Fruit fly (Drosophila melanogaster): ENCODE data around the gene gnu.
A peak's percentile ranks its signal among the peaks of the same experiment; 100 is the strongest.

The gnu gene

DNA sequence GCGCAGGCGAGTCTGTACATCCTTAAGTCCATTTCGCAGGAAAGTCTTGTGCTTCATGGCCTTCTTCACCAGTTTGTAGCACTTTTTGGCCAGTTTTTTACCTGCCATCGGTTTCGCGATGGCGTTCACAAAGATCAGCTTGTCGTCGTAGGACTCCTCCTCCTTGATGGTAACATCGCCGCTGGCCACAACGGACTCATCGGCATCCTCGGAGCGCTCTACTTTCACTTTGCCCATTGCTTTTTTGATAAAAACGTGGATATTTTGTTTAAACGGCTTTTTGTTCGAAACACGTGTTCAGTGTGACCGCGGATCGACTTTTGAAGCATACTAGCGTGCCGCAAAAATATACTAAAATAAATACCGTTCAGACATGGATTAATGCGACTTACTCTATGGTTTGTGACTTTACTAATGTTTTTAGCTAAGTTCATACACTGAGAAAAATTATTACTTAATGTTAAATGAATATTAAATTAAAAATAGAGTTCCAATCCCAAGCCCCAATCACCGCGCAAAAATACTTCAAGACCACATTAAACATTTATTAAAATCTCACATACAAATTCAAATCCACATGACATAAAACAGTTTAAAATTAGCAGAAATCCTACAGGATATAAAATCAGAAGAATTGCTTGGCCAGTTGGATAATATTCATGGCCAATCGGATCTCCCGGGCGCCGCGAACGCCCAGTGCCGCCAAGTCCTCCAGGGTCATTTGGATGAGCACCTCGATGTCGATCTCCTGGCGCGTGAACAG, 1.1 kb downstream of the gnu start, which contains the start of gene NHP2 (continued):
- peak; percentile 40 for TF ChIP-seq shn (GFP tag; optimal IDR thresholded peaks at IDR 0.05)
- no peak for TF ChIP-seq luna (GFP tag; optimal IDR thresholded peaks at IDR 0.05)
- peak; percentile 88 for TF ChIP-seq CG12391 (tag; optimal IDR thresholded peaks at IDR 0.05)
- peak; percentile 76 for TF ChIP-seq MTF-1 (GFP tag; optimal IDR thresholded peaks at IDR 0.05; ENCODE audit: borderline replicate concordance)
- peak; percentile 66 for TF ChIP-seq gsb (GFP tag; IDR thresholded peaks at IDR 0.05)
- peak; percentile 19 for TF ChIP-seq CG3065 (GFP tag; optimal IDR thresholded peaks at IDR 0.05)
- peak; percentile 51 for TF ChIP-seq CG6654 (GFP tag; optimal IDR thresholded peaks at IDR 0.05)
- peak; percentile 84 for TF ChIP-seq slbo (GFP tag; IDR thresholded peaks at IDR 0.05)
- no peak for TF ChIP-seq Hey (tag; optimal IDR thresholded peaks at IDR 0.05)
- peak; percentile 78 for TF ChIP-seq row (GFP tag; IDR thresholded peaks at IDR 0.05)
- TF ChIP-seq chn (GFP tag; optimal IDR thresholded peaks at IDR 0.05) = peak; percentile 73
- TF ChIP-seq CG2202 (tag; optimal IDR thresholded peaks at IDR 0.05) = peak; percentile 70
- peak; percentile 65 for TF ChIP-seq Nf-YB (GFP tag; optimal IDR thresholded peaks at IDR 0.05)
- TF ChIP-seq CG1832 (GFP tag; optimal IDR thresholded peaks at IDR 0.05) = no peak
- no peak for TF ChIP-seq Trl (optimal IDR thresholded peaks at IDR 0.05)
- TF ChIP-seq Trl (GFP tag; optimal IDR thresholded peaks at IDR 0.05) = peak; percentile 22
- peak; percentile 80 for TF ChIP-seq lmd (GFP tag; IDR thresholded peaks at IDR 0.05)
- TF ChIP-seq HLH54F (GFP tag; optimal IDR thresholded peaks at IDR 0.05) = peak; percentile 54
- TF ChIP-seq CG4282 (GFP tag; optimal IDR thresholded peaks at IDR 0.05) = no peak
- TF ChIP-seq Asciz (GFP tag; optimal IDR thresholded peaks at IDR 0.05) = no peak
- TF ChIP-seq stc (GFP tag; IDR thresholded peaks at IDR 0.05) = peak; percentile 84
- peak; percentile 88 for TF ChIP-seq trem (tag; optimal IDR thresholded peaks at IDR 0.05)
- no peak for TF ChIP-seq CG2129 (GFP tag; IDR thresholded peaks at IDR 0.05; ENCODE audit: partially characterized antibody)
- no peak for TF ChIP-seq fd64A (GFP tag; optimal IDR thresholded peaks at IDR 0.05)
- no peak for TF ChIP-seq CG7963 (GFP tag; IDR thresholded peaks at IDR 0.05; ENCODE audit: partially characterized antibody)
- TF ChIP-seq Doc3 (GFP tag; IDR thresholded peaks at IDR 0.05; ENCODE audit: partially characterized antibody) = no peak
- TF ChIP-seq Ets97D (GFP tag; optimal IDR thresholded peaks at IDR 0.05) = peak; percentile 84
- no peak for TF ChIP-seq repo (GFP tag; optimal IDR thresholded peaks at IDR 0.05)
- TF ChIP-seq inv (GFP tag; IDR thresholded peaks at IDR 0.05; ENCODE audit: partially characterized antibody) = no peak
- peak; percentile 74 for TF ChIP-seq Oli (tag; optimal IDR thresholded peaks at IDR 0.05)
- 0 out of 2 replicates have a peak, but pooled peaks have one; percentile 39 for TF ChIP-seq CG16779 (GFP tag; IDR thresholded peaks at IDR 0.05)
- TF ChIP-seq CG9797 (GFP tag; optimal IDR thresholded peaks at IDR 0.05) = peak; percentile 93
- TF ChIP-seq CG10147 (GFP tag; optimal IDR thresholded peaks at IDR 0.05) = peak; percentile 81
- peak; percentile 80 for TF ChIP-seq CG7556 (GFP tag; optimal IDR thresholded peaks at IDR 0.05)
- TF ChIP-seq bowl (GFP tag; IDR thresholded peaks at IDR 0.05) = peak; percentile 34; the same call in 1 of the 2 replicates
- TF ChIP-seq hth (optimal IDR thresholded peaks at IDR 0.05) = no peak
- peak; percentile 66 for TF ChIP-seq CG6175 (GFP tag; IDR thresholded peaks at IDR 0.05)
- TF ChIP-seq Dbx (GFP tag; IDR thresholded peaks at IDR 0.05) = peak; percentile 87
- peak; percentile 16 for TF ChIP-seq tx (GFP tag; optimal IDR thresholded peaks at IDR 0.05)
- TF ChIP-seq Atf3 (GFP tag; optimal IDR thresholded peaks at IDR 0.05) = peak; percentile 47
- TF ChIP-seq CG11695 (GFP tag; IDR thresholded peaks at IDR 0.05) = peak; percentile 83
- peak; percentile 79 for TF ChIP-seq seq (GFP tag; IDR thresholded peaks at IDR 0.05)
- no peak for TF ChIP-seq Kr (GFP tag; optimal IDR thresholded peaks at IDR 0.05)
- TF ChIP-seq fu2 (GFP tag; optimal IDR thresholded peaks at IDR 0.05) = peak; percentile 18
- TF ChIP-seq ranshi (GFP tag; IDR thresholded peaks at IDR 0.05) = peak; percentile 65; the same call in 1 of the 2 replicates
- TF ChIP-seq Dek (tag; optimal IDR thresholded peaks at IDR 0.05) = peak; percentile 88
- TF ChIP-seq ac (GFP tag; optimal IDR thresholded peaks at IDR 0.05) = peak; percentile 34
- peak; percentile 48 for TF ChIP-seq CG1647 (GFP tag; optimal IDR thresholded peaks at IDR 0.05)
- TF ChIP-seq CG15073 (GFP tag; optimal IDR thresholded peaks at IDR 0.05) = no peak
- TF ChIP-seq sug (tag; optimal IDR thresholded peaks at IDR 0.05) = no peak

Measured in whole organism, embryonic.